Worm (Caenorhabditis elegans) whole organism, L1 larva: Measurements from ENCODE around the gene coq-8.

Experiments used
- C16A3.4 ChIP-seq: fragments of 150-350 bp; optimal IDR thresholded peaks from 2 replicates; lab custom pipeline; 2014; ENCODE audit warnings: missing biosample characterization, missing genetic modification characterization
- F16B12.6 ChIP-seq: fragments of 150-350 bp; optimal IDR thresholded peaks from 2 replicates; lab custom pipeline; 2014; ENCODE audit warnings: missing biosample characterization, missing genetic modification characterization
- alr-1 ChIP-seq: fragments of 200-800 bp; sonication (Bioruptor generic); optimal IDR thresholded peaks from 2 replicates; lab custom pipeline; 2018; ENCODE audit warnings: borderline replicate concordance, mild to moderate bottlenecking, missing genetic modification characterization, missing compliant biosample characterization
- ceh-82 ChIP-seq, 3 experiments: fragments of 150-350 bp in 1 of 3; sonication (generic microtip) in 2 of 3; optimal IDR thresholded peaks; 2 replicates each; lab custom pipeline; 2014 to 2017; ENCODE audit warnings: missing biosample characterization in 3 of 3, missing genetic modification characterization in 3 of 3
- ceh-88 ChIP-seq: fragments of 200-800 bp; sonication (Bioruptor generic); IDR thresholded peaks from 2 replicates; pipeline ENCODE4 v1.3.6; 2022; ENCODE audit warnings: missing genetic modification characterization, missing compliant biosample characterization
- ceh-90 ChIP-seq: sonication (generic microtip); optimal IDR thresholded peaks from 2 replicates; lab custom pipeline; 2016; ENCODE audit warnings: missing genetic modification characterization, missing compliant biosample characterization
- dpl-1 ChIP-seq, 3 experiments: fragments of 150-350 bp in 2 of 3; sonication (generic microtip) in 1 of 3; optimal IDR thresholded peaks; 2 replicates each; lab custom pipeline; 2014 to 2017; ENCODE audit warnings: missing biosample characterization in 3 of 3, missing genetic modification characterization in 3 of 3, missing genetic modification reagents in 3 of 3
- efl-1 ChIP-seq, 4 experiments: fragments of 150-350 bp; optimal IDR thresholded peaks in 3 of 4; peaks in 1 of 4; 1 replicate in 1 of 4; 2 replicates in 3 of 4; lab custom pipeline; 2014; ENCODE audit warnings: missing biosample characterization in 2 of 4, missing genetic modification characterization in 2 of 4, missing genetic modification reagents in 2 of 4
- egl-13 ChIP-seq: sonication (generic microtip); optimal IDR thresholded peaks from 2 replicates; lab custom pipeline; 2016; ENCODE audit warnings: missing genotype, missing genetic modification reagents, missing genetic modification characterization, missing compliant biosample characterization
- egl-27 ChIP-seq, 2 experiments: fragments of 150-350 bp in 1 of 2; sonication (generic microtip); optimal IDR thresholded peaks; 3 replicates each; lab custom pipeline; 2017 to 2018; ENCODE audit warnings: missing biosample characterization in 2 of 2, missing genetic modification characterization in 2 of 2, missing genetic modification reagents in 2 of 2
- elt-2 ChIP-seq: sonication (generic microtip); optimal IDR thresholded peaks from 2 replicates; lab custom pipeline; 2016; ENCODE audit warnings: missing genetic modification characterization, mild to moderate bottlenecking, inconsistent platforms, missing compliant biosample characterization, missing genetic modification reagents
- fkh-4 ChIP-seq: sonication (generic microtip); optimal IDR thresholded peaks from 2 replicates; lab custom pipeline; 2016; ENCODE audit warnings: missing compliant biosample characterization, missing genetic modification characterization, borderline replicate concordance
- fkh-8 ChIP-seq: sonication (generic microtip); optimal IDR thresholded peaks from 2 replicates; lab custom pipeline; 2016; ENCODE audit warnings: mild to moderate bottlenecking, missing genetic modification characterization, missing compliant biosample characterization
- grh-1 ChIP-seq: fragments of 200-800 bp; sonication (Bioruptor generic); IDR thresholded peaks from 2 replicates; pipeline ENCODE4 v1.3.6; 2022; ENCODE audit warnings: missing genetic modification reagents, missing genetic modification characterization, missing compliant biosample characterization
- irx-1 ChIP-seq: sonication (generic microtip); optimal IDR thresholded peaks from 2 replicates; lab custom pipeline; 2016; ENCODE audit warnings: missing genetic modification characterization, missing compliant biosample characterization
- lin-35 ChIP-seq, 2 experiments: fragments of 150-350 bp; optimal IDR thresholded peaks; 2 replicates each; lab custom pipeline; 2014; ENCODE audit warnings: missing biosample characterization in 2 of 2, missing genetic modification characterization in 2 of 2, missing genetic modification reagents in 2 of 2
- lin-39 ChIP-seq: fragments of 150-350 bp; optimal IDR thresholded peaks from 2 replicates; lab custom pipeline; 2014; ENCODE audit warnings: missing biosample characterization, missing genetic modification reagents, missing genetic modification characterization
- lir-3 ChIP-seq: sonication (generic microtip); optimal IDR thresholded peaks from 2 replicates; lab custom pipeline; 2016; ENCODE audit warnings: mild to moderate bottlenecking, missing genetic modification characterization, moderate library complexity, missing compliant biosample characterization; ENCODE audit not compliant: poor library complexity
- lsy-2 ChIP-seq, 2 experiments: fragments of 150-350 bp; optimal IDR thresholded peaks; 2 replicates each; lab custom pipeline; 2014; ENCODE audit warnings: missing biosample characterization in 2 of 2, missing genetic modification characterization in 2 of 2
- mdl-1 ChIP-seq, 2 experiments: fragments of 150-350 bp; optimal IDR thresholded peaks; 2 replicates each; lab custom pipeline; 2014 to 2017; ENCODE audit warnings: missing biosample characterization in 2 of 2, missing genetic modification characterization in 2 of 2, inconsistent platforms in 1 of 2
- mef-2 ChIP-seq: fragments of 150-350 bp; optimal IDR thresholded peaks from 2 replicates; lab custom pipeline; 2014; ENCODE audit warnings: missing biosample characterization, missing genetic modification characterization
- nhr-11 ChIP-seq: fragments of 150-350 bp; optimal IDR thresholded peaks from 2 replicates; lab custom pipeline; 2014; ENCODE audit warnings: missing biosample characterization, missing genetic modification characterization
- nhr-47 ChIP-seq: sonication (generic microtip); optimal IDR thresholded peaks from 2 replicates; lab custom pipeline; 2016; ENCODE audit warnings: mild to moderate bottlenecking, missing genetic modification characterization, moderate library complexity, missing compliant biosample characterization
- nhr-71 ChIP-seq: sonication (generic microtip); optimal IDR thresholded peaks from 2 replicates; lab custom pipeline; 2016; ENCODE audit warnings: mild to moderate bottlenecking, missing genetic modification characterization, moderate library complexity, missing compliant biosample characterization
- nhr-77 ChIP-seq: fragments of 150-350 bp; optimal IDR thresholded peaks from 2 replicates; lab custom pipeline; 2014; ENCODE audit warnings: missing biosample characterization, missing genetic modification characterization
- nhr-84 ChIP-seq: sonication (generic microtip); optimal IDR thresholded peaks from 2 replicates; lab custom pipeline; 2017; ENCODE audit warnings: missing biosample characterization, missing genetic modification characterization
- nhr-90 ChIP-seq: sonication (generic microtip); optimal IDR thresholded peaks from 2 replicates; lab custom pipeline; 2016; ENCODE audit warnings: mild to moderate bottlenecking, missing genetic modification characterization, missing compliant biosample characterization; ENCODE audit not compliant: poor library complexity
- rnt-1 ChIP-seq: sonication (generic microtip); optimal IDR thresholded peaks from 2 replicates; lab custom pipeline; 2016; ENCODE audit warnings: mild to moderate bottlenecking, missing genetic modification characterization, moderate library complexity, missing compliant biosample characterization
- skn-1 ChIP-seq: fragments of 150-350 bp; optimal IDR thresholded peaks from 2 replicates; lab custom pipeline; 2014; ENCODE audit warnings: missing biosample characterization, missing genetic modification characterization
- snu-23 ChIP-seq: sonication (generic microtip); optimal IDR thresholded peaks from 2 replicates; lab custom pipeline; 2016; ENCODE audit warnings: missing genetic modification characterization, missing compliant biosample characterization
- sox-4 ChIP-seq: sonication (generic microtip); optimal IDR thresholded peaks from 2 replicates; lab custom pipeline; 2016; ENCODE audit warnings: missing genetic modification characterization, missing compliant biosample characterization
- swsn-7 ChIP-seq: sonication (generic microtip); optimal IDR thresholded peaks from 2 replicates; lab custom pipeline; 2016; ENCODE audit warnings: missing genetic modification characterization, missing compliant biosample characterization
- tlp-1 ChIP-seq: fragments of 150-350 bp; optimal IDR thresholded peaks from 2 replicates; lab custom pipeline; 2014; ENCODE audit warnings: missing biosample characterization, missing genetic modification characterization
- unc-30 ChIP-seq: sonication (generic microtip); optimal IDR thresholded peaks from 2 replicates; lab custom pipeline; 2017; ENCODE audit warnings: missing biosample characterization, missing genetic modification characterization
- unc-62 ChIP-seq: fragments of 150-350 bp; optimal IDR thresholded peaks from 2 replicates; lab custom pipeline; 2014; ENCODE audit warnings: missing biosample characterization, missing genetic modification reagents, missing genetic modification characterization
- vab-15 ChIP-seq: sonication (generic microtip); optimal IDR thresholded peaks from 2 replicates; lab custom pipeline; 2017; ENCODE audit warnings: missing genotype, mild to moderate bottlenecking, missing genetic modification characterization, missing compliant biosample characterization
- xbp-1 ChIP-seq: sonication (generic microtip); optimal IDR thresholded peaks from 2 replicates; lab custom pipeline; 2016; ENCODE audit warnings: missing genetic modification characterization, missing compliant biosample characterization

Gene coq-8

DNA sequence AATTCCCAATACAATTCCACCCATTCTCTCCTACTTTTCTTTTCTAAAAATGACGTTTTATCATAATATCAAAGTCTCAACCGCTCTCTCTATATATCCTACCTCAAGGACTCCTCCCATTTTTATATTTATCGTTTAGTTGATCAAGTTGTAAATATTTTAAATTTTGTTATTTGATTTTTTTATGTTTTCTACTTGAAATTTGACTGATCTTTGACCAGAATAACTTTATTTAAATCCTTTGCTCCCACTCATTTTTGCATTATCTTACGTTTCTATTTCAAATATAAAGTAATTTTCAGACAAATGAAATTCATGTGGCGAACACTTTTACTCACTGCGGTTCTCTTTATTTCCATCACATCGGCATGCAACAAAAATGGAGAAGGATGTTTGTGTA lies 25.8 kb upstream of the coq-8 start, which contains the start of the genes acbp-7 and F26A1.19:
TSS of gene acbp-7 (plus strand) at position 301 of the 400 bp plus-strand sequence.
TSS of gene F26A1.19 (plus strand) at position 303 of the 400 bp plus-strand sequence.
- TF ChIP-seq fkh-4 (no peak), tlp-1 (tag; lab: Kevin White, UChicago) (no peak), lin-35 (GFP tag; optimal IDR thresholded peaks at IDR 0.05; lab: Kevin White, UChicago) (no peak), egl-27 (tag; optimal IDR thresholded peaks at IDR 0.05; lab: Kevin White, UChicago) (no peak), sox-4 (tag; lab: Kevin White, UChicago) (no peak), unc-30 (tag; lab: Kevin White, UChicago) (no peak)

DNA sequence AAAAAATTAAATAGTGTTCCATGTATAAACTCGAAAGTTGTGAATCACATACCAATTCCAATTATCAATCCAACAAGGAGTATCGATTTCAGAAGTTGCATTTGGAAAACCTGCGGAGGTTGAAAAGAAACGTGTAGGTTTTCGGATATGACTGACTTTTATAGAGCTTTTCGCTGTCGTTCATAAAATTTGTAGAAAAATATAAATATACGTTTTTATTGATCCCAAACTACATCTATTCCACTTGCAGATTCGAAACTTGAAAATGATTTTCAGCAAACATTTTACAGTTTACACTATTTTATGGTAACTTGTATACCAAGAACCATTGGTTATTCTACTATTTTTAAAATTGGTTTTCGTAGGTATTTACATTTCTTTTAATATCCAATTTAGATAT lies 21.1 kb upstream of the coq-8 start, which contains the start of gene clec-156:
TSS of gene clec-156 (minus strand) at position 101 of the 400 bp plus-strand sequence.
- TF ChIP-seq ceh-82 (tag; optimal IDR thresholded peaks at IDR 0.05; lab: Kevin White, UChicago) (no peak), nhr-11 (tag; lab: Kevin White, UChicago) (no peak), nhr-47 (tag; lab: Kevin White, UChicago) (no peak), nhr-84 (tag; lab: Kevin White, UChicago) (no peak), fkh-4 (no peak)

DNA sequence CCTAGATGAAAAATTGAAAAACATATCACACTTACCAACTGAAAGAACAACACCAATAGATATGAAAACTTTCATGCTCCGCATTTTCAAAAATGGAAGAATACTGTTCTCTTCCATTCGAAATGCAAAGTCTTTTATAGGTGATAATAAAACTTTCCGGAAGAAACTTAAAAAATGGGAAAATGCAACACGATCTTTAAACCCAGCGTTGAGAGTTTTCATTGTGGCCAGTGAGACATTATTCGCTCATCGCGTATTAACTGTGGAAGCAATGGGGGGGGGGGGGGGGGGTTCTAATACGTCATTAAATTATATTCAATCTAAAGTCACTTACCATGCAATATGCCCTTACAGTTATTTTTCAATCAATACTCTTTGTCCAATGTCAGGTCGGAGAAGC lies 18.9 kb upstream of the coq-8 start, which contains the start of the genes clec-157 and fkh-5:
TSS of gene clec-157 (minus strand) at position 101 of the 400 bp plus-strand sequence.
TSS of gene fkh-5 (plus strand) at position 336 of the 400 bp plus-strand sequence.
- no peak for TF ChIP-seq nhr-11 (tag; lab: Kevin White, UChicago)
- TF ChIP-seq grh-1 (GFP tag; lab: Robert Waterston, UW) = no peak
- TF ChIP-seq egl-13 (tag; lab: Kevin White, UChicago) = no peak
- no peak for TF ChIP-seq nhr-77 (tag; lab: Kevin White, UChicago)
- TF ChIP-seq lir-3 (tag; lab: Kevin White, UChicago) = no peak
- TF ChIP-seq rnt-1 (tag; lab: Kevin White, UChicago) = no peak
- no peak for TF ChIP-seq skn-1 (tag; lab: Kevin White, UChicago)
- no peak for TF ChIP-seq efl-1 (optimal IDR thresholded peaks at IDR 0.05; lab: Kevin White, UChicago)
- no peak for TF ChIP-seq efl-1 (GFP tag; optimal IDR thresholded peaks at IDR 0.05 in 1 of 2; lab: Kevin White, UChicago)
- TF ChIP-seq snu-23 (GFP tag; lab: Kevin White, UChicago) = no peak
- TF ChIP-seq nhr-90 = no peak
- no peak for TF ChIP-seq xbp-1
- no peak for TF ChIP-seq mef-2 (tag; lab: Kevin White, UChicago)
- no peak for TF ChIP-seq swsn-7 (tag; lab: Kevin White, UChicago)
- no peak for TF ChIP-seq F16B12.6
- TF ChIP-seq vab-15 = no peak
- TF ChIP-seq irx-1 (tag; lab: Kevin White, UChicago) = no peak
- TF ChIP-seq unc-62 (GFP tag; lab: Kevin White, UChicago) = no peak
- no peak for TF ChIP-seq tlp-1 (tag; lab: Kevin White, UChicago)
- TF ChIP-seq, all 84 proteins: peak for 0

DNA sequence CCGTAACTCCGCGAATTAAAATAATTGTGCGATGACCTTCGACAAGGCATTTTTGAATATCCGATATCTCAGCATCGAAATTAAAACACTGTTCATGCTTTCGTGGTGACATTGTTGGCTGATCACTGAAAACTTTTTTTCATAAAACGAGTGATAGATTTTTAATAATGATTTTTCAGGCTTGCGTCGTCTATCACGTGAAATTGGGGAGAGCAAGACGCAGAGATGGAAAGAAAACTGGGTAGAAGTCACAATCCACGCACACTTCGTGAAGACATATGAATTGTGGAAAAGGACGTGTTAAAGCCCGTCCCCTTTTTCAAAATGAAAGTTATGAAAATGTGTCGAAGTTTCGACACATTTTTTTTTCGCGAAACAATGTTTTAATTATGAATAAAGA lies 13.5 kb upstream of the coq-8 start, which contains the start of gene nonu-1:
TSS of gene nonu-1 (minus strand) at position 169 of the 400 bp plus-strand sequence.
- TF ChIP-seq elt-2 (tag; lab: Kevin White, UChicago) (peak; percentile 9), alr-1 (tag; lab: Kevin White, UChicago) (peak; percentile 8), fkh-4 (peak; percentile 0), mdl-1 (tag; optimal IDR thresholded peaks at IDR 0.05; lab: Kevin White, UChicago) (peak in 1 of 2 experiments; percentile 12), nhr-77 (tag; lab: Kevin White, UChicago) (no peak), F16B12.6 (no peak), rnt-1 (tag; lab: Kevin White, UChicago) (peak; percentile 13), efl-1 (optimal IDR thresholded peaks at IDR 0.05; lab: Kevin White, UChicago) (no peak), efl-1 (GFP tag; optimal IDR thresholded peaks at IDR 0.05 in 1 of 2; lab: Kevin White, UChicago) (peak in 1 of 2 experiments; percentile 78), lin-35 (GFP tag; optimal IDR thresholded peaks at IDR 0.05; lab: Kevin White, UChicago) (peak in 1 of 2 experiments; percentile 21), fkh-8 (tag; lab: Kevin White, UChicago) (peak; percentile 6)

DNA sequence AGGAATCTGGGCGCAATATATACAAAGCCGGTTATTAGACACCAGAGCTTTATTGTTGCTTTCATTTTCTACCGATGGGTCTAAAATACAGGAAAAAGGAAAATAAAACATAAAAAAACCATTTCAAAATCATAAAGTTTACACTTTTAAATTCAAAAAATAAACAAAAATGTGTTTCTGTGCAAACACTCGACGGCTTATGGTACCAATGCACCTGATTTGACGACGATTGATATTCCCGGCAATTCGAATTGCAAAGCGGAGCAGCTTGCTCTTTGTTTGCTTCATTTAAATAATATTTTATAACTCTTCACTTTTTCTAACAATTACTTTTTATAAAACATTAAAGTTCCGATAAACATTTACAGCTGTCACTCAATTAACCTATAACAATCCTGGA lies 13.1 kb upstream of the coq-8 start, which contains the start of gene F26A1.1:
TSS of gene F26A1.1 (plus strand) at position 369 of the 400 bp plus-strand sequence.
- TF ChIP-seq C16A3.4 (tag; lab: Kevin White, UChicago) (peak; percentile 23), rnt-1 (tag; lab: Kevin White, UChicago) (peak; percentile 4), ceh-90 (tag; lab: Kevin White, UChicago) (no peak), nhr-71 (tag; lab: Kevin White, UChicago) (peak; percentile 22), lin-35 (GFP tag; optimal IDR thresholded peaks at IDR 0.05; lab: Kevin White, UChicago) (peak; percentile 57 to 68), skn-1 (tag; lab: Kevin White, UChicago) (peak; percentile 14), lin-39 (tag; lab: Kevin White, UChicago) (no peak), nhr-90 (peak; percentile 7), efl-1 (optimal IDR thresholded peaks at IDR 0.05; lab: Kevin White, UChicago) (peak; percentile 20 to 65), efl-1 (GFP tag; optimal IDR thresholded peaks at IDR 0.05 in 1 of 2; lab: Kevin White, UChicago) (peak; percentile 76 to 96), lsy-2 (tag; optimal IDR thresholded peaks at IDR 0.05; lab: Kevin White, UChicago) (peak; percentile 50 to 67), F16B12.6 (peak; percentile 82), dpl-1 (GFP tag; optimal IDR thresholded peaks at IDR 0.05; lab: Kevin White, UChicago) (peak; percentile 56 to 76 (median 70)), snu-23 (GFP tag; lab: Kevin White, UChicago) (peak; percentile 41), ceh-82 (tag; optimal IDR thresholded peaks at IDR 0.05; lab: Kevin White, UChicago) (peak in 1 of 3 experiments; percentile 6), ceh-88 (GFP tag; lab: Robert Waterston, UW) (no peak)
- TF ChIP-seq, all 84 proteins: peak for 12
